Worm (Caenorhabditis elegans): ENCODE data around the gene fbxc-24.

DNA sequence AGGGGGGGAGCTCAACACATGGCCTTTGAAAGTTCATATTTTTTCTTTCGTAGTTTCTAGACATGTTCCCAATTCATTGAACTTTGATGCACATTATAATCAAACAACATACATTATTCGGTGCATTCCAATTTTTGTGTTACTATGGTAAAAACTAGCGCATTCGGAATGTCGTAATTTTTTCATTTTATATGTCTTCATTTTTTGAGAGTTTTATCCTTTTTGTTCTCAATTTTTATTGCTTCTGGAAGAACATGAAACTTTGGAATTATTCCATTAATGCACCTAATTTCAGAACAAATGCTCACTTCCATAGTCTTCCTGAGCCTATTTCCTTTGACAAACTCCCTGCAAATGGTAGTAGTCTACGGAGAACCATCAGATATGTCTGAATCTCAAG is 7.8 kb downstream of the fbxc-24 start, which contains the start of gene T07D3.2:
- TF ChIP-seq nhr-237 (tag; optimal IDR thresholded peaks at IDR 0.05): no peak
- no peak for TF ChIP-seq nhr-23 (tag; optimal IDR thresholded peaks at IDR 0.05)
- no peak for TF ChIP-seq ZK546.5 (tag; optimal IDR thresholded peaks at IDR 0.05)
- TF ChIP-seq nhr-77 (tag; optimal IDR thresholded peaks at IDR 0.05): no peak
- no peak for TF ChIP-seq elt-1 (tag; optimal IDR thresholded peaks at IDR 0.05)
- TF ChIP-seq nhr-11 (tag; optimal IDR thresholded peaks at IDR 0.05): no peak
- TF ChIP-seq unc-62 (GFP tag; optimal IDR thresholded peaks at IDR 0.05): no peak
- TF ChIP-seq pha-4 (tag; optimal IDR thresholded peaks at IDR 0.05): no peak
- no peak for TF ChIP-seq nfya-1 (tag; optimal IDR thresholded peaks at IDR 0.05; ENCODE audit: insufficient read depth)
- no peak for TF ChIP-seq R02D3.7 (tag; optimal IDR thresholded peaks at IDR 0.05)

All from whole organism, L3 larva.